Worm (Caenorhabditis elegans): ENCODE data around the gene R13A1.1.

R13A1.1 gene

DNA sequence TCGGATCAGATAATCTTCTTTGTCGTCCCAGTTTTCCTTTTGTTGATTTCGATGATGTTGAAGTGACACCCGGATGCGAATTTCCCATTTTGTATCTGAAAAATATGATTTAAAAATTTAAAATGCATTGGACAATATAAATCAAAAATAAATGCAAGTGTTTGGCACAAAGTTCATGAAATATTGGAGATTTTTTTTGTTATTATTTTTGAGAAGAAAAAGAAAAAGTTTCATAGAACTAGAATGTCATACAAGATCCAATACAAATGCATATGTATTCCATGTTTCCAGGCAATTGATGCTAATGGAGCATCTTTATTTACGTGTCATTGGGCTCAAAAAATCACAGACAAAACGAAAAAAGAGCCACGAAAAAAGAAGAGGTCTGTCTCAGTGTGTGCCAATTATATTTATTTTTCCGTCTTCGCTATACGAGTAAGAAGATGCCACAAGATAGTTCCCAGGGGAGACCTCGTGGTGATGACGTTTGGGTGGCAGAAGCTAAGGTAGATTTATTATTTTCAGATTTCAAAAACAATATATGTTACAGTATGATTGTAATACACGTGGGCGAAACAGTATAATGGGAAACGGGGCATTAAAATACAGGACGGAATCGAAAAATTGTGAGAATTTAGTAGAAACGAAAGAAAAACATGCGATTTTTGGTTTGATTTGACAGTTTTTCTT, at the start of gene R13A1.1, which contains the start of gene glb-23:
R13A1.1 (plus strand) TSS at position 640 of the 690 bp plus-strand sequence.
glb-23 (minus strand) TSS at position 101 of the 690 bp plus-strand sequence.
- TF ChIP-seq mec-3 (tag; optimal IDR thresholded peaks at IDR 0.05; ENCODE audit: borderline replicate concordance) (no peak), ref-2 (tag; optimal IDR thresholded peaks at IDR 0.05) (no peak), nfya-1 (tag; optimal IDR thresholded peaks at IDR 0.05) (no peak), ceh-45 (GFP tag; IDR thresholded peaks at IDR 0.05) (no peak), lin-11 (tag; optimal IDR thresholded peaks at IDR 0.05) (no peak), fkh-10 (GFP tag; optimal IDR thresholded peaks at IDR 0.05) (no peak), fax-1 (tag; optimal IDR thresholded peaks at IDR 0.05) (no peak), ceh-22 (tag; optimal IDR thresholded peaks at IDR 0.05) (no peak), ceh-14 (tag; optimal IDR thresholded peaks at IDR 0.05) (no peak), ceh-6 (GFP tag; optimal IDR thresholded peaks at IDR 0.05) (no peak), odd-2 (tag; optimal IDR thresholded peaks at IDR 0.05) (no peak), ama-1 (optimal IDR thresholded peaks at IDR 0.05) (no peak), ahr-1 (tag; optimal IDR thresholded peaks at IDR 0.05) (no peak), syd-9 (tag; optimal IDR thresholded peaks at IDR 0.05) (no peak), zip-5 (tag; optimal IDR thresholded peaks at IDR 0.05) (no peak), ceh-19 (GFP tag; optimal IDR thresholded peaks at IDR 0.05) (no peak)

DNA sequence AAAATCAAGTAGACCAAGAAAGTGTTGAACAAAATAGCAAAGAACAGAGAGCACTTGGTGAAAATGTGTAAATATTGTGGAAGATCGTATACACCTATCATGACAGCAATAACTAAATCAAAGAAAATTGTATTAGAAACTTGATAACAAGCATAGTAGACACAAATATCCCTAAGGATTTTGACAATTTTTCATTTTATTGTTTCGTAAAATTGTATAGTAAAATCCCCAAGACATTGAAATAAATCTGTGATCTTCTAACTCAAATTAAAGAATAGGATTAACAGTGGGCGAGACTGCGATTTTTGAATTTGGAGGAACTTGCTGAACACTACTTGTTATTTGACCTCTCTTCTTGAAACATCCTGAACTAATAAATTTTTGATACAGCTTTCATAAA, 48.6 kb upstream of the R13A1.1 start, which contains the start of gene str-220:
str-220 (minus strand) TSS at position 101 of the 400 bp plus-strand sequence.
- TF ChIP-seq mec-3 (tag; optimal IDR thresholded peaks at IDR 0.05; ENCODE audit: borderline replicate concordance) (no peak), eyg-1 (tag; optimal IDR thresholded peaks at IDR 0.05) (no peak), ceh-34 (tag; optimal IDR thresholded peaks at IDR 0.05) (no peak)

DNA sequence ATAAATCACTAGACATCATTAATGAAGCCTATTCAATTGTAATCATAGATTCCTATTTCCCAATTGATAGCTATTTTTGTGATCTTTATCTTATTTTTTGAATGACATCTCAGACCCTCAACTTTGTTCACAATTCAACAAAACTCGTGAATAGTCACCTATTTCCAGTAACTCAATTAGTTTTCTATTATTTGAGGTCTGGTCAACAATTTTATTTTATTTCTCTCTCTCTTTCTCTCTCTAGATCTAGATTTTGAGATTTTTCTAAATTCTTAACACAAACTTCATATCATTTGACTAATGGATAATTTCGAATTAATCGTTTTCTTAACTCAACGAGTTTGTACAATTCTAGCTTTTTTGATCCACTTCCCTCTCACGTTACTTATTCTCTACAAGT, 46.3 kb upstream of the R13A1.1 start, which contains the start of gene str-1:
str-1 (plus strand) TSS at position 301 of the 400 bp plus-strand sequence.
- TF ChIP-seq ceh-34 (tag; optimal IDR thresholded peaks at IDR 0.05), result no peak
- no peak for TF ChIP-seq zip-5 (tag; optimal IDR thresholded peaks at IDR 0.05)
- TF ChIP-seq dmd-4 (tag; optimal IDR thresholded peaks at IDR 0.05; ENCODE audit: borderline replicate concordance), result no peak
- TF ChIP-seq ama-1 (optimal IDR thresholded peaks at IDR 0.05), result no peak
- no peak for TF ChIP-seq ceh-30 (tag; optimal IDR thresholded peaks at IDR 0.05)

DNA sequence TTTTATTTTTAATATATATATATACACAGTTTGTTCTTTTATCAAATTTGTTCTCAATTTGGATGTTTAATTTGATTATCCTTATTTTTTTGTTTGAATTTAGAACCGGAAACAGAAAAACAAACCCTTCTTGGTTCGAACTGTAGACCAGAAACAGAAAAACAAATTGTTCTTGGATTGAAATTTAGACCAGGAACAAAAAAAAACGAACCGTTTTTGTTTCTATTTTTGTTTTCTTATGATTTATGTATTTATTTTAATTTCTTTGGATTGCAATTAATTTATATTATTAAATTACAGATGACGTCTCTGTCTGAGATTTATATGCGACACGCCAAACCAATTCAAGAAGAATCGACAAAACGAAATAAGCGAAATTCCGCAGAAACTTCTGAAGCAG, 44.5 kb upstream of the R13A1.1 start, which contains the start of gene C42D4.19:
C42D4.19 (plus strand) TSS at position 301 of the 400 bp plus-strand sequence.
- TF ChIP-seq pqm-1 (tag; optimal IDR thresholded peaks at IDR 0.05), result no peak
- TF ChIP-seq ztf-16 (tag; optimal IDR thresholded peaks at IDR 0.05), result no peak
- no peak for TF ChIP-seq ttx-3 (tag; optimal IDR thresholded peaks at IDR 0.05)
- TF ChIP-seq unc-3 (GFP tag; conservative IDR thresholded peaks at IDR 0.05), result no peak
- TF ChIP-seq unc-3 (tag; optimal IDR thresholded peaks at IDR 0.05), result no peak
- TF ChIP-seq hlh-8 (tag; optimal IDR thresholded peaks at IDR 0.05), result no peak
- TF ChIP-seq pha-4 (tag; optimal IDR thresholded peaks at IDR 0.05), result no peak
- no peak for TF ChIP-seq lin-11 (tag; optimal IDR thresholded peaks at IDR 0.05)
- no peak for TF ChIP-seq C38D4.7 (GFP tag; optimal IDR thresholded peaks at IDR 0.05)
- TF ChIP-seq ceh-6 (GFP tag; optimal IDR thresholded peaks at IDR 0.05), result no peak
- TF ChIP-seq mec-3 (tag; optimal IDR thresholded peaks at IDR 0.05; ENCODE audit: borderline replicate concordance), result no peak
- no peak for TF ChIP-seq pha-2 (tag; optimal IDR thresholded peaks at IDR 0.05)
- no peak for TF ChIP-seq ets-4 (tag; optimal IDR thresholded peaks at IDR 0.05)
- no peak for TF ChIP-seq ahr-1 (tag; optimal IDR thresholded peaks at IDR 0.05)
- TF ChIP-seq K09A11.1 (tag; optimal IDR thresholded peaks at IDR 0.05; ENCODE audit: insufficient read depth), result no peak

DNA sequence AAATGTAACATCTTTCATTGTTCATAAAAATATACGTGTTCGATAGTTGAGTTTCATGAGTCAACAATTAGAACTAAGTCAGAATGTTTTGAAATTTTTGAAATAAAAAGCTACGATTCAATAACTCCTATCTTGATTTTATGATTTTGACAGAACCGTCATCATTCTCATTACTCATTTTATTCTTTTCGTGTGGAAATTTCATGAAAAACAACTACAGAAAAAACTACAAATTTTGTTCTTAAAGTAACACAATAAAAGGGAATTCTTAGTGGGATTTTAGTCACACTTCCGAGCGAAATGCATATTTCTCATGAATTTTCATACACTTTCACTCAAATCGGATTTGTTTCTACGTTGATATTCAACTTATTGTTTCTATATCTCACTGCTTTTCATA, 43.0 kb upstream of the R13A1.1 start, which contains the start of gene str-44:
str-44 (plus strand) TSS at position 301 of the 400 bp plus-strand sequence.
- TF ChIP-seq hlh-13 (GFP tag; optimal IDR thresholded peaks at IDR 0.05), result no peak
- no peak for TF ChIP-seq ceh-19 (GFP tag; optimal IDR thresholded peaks at IDR 0.05)
- TF ChIP-seq mec-3 (tag; optimal IDR thresholded peaks at IDR 0.05; ENCODE audit: borderline replicate concordance), result no peak
- TF ChIP-seq pqm-1 (tag; optimal IDR thresholded peaks at IDR 0.05), result no peak
- no peak for TF ChIP-seq sdc-2 (tag; optimal IDR thresholded peaks at IDR 0.05)
- TF ChIP-seq F13H6.1 (tag; optimal IDR thresholded peaks at IDR 0.05), result no peak
- no peak for TF ChIP-seq K02D7.2 (tag; optimal IDR thresholded peaks at IDR 0.05)
- no peak for TF ChIP-seq hlh-15 (tag; optimal IDR thresholded peaks at IDR 0.05)
- no peak for TF ChIP-seq ceh-2 (tag; optimal IDR thresholded peaks at IDR 0.05)
- TF ChIP-seq T23F11.4 (GFP tag; optimal IDR thresholded peaks at IDR 0.05), result no peak
- no peak for TF ChIP-seq hlh-6 (tag; optimal IDR thresholded peaks at IDR 0.05)
- no peak for TF ChIP-seq K09A11.1 (tag; optimal IDR thresholded peaks at IDR 0.05; ENCODE audit: insufficient read depth)
- TF ChIP-seq gmeb-2 (tag; optimal IDR thresholded peaks at IDR 0.05), result no peak
- no peak for TF ChIP-seq ceh-9 (tag; optimal IDR thresholded peaks at IDR 0.05)
- TF ChIP-seq sox-4 (tag; optimal IDR thresholded peaks at IDR 0.05), result no peak
- TF ChIP-seq hlh-8 (tag; optimal IDR thresholded peaks at IDR 0.05), result no peak
- no peak for TF ChIP-seq syd-9 (tag; optimal IDR thresholded peaks at IDR 0.05)
- no peak for TF ChIP-seq unc-42 (tag; optimal IDR thresholded peaks at IDR 0.05)
- no peak for TF ChIP-seq fkh-10 (GFP tag; optimal IDR thresholded peaks at IDR 0.05)
